Fruit fly (Drosophila melanogaster) whole organism, embryonic: ENCODE data around the gene CG8419.

Source experiments
- Bgb ChIP-seq: fragments of 200-800 bp; sonication (Bioruptor generic); IDR thresholded peaks from 2 replicates; pipeline ENCODE4 v1.3.6; 2022; ENCODE audit warnings: missing biosample characterization, missing genetic modification characterization; ENCODE audit not compliant: partially characterized antibody
- Blimp-1 ChIP-seq: fragments of 200-800 bp; sonication (Bioruptor generic); optimal IDR thresholded peaks from 3 replicates; lab custom pipeline; 2018; ENCODE audit warnings: missing biosample characterization, missing genetic modification characterization, mild to moderate bottlenecking, moderate library complexity, missing genetic modification reagents
- CG10654 ChIP-seq: fragments of 200-800 bp; sonication (Bioruptor generic); optimal IDR thresholded peaks from 2 replicates; lab custom pipeline; 2016; ENCODE audit warnings: missing biosample characterization, missing genetic modification characterization
- CG11504 ChIP-seq: fragments of 200-800 bp; sonication (Bioruptor generic); optimal IDR thresholded peaks from 3 replicates; lab custom pipeline; 2019; ENCODE audit warnings: missing biosample characterization, mild to moderate bottlenecking, missing genetic modification characterization, moderate library complexity
- CG15479 ChIP-seq: fragments of 200-800 bp; sonication (Bioruptor generic); optimal IDR thresholded peaks from 3 replicates; lab custom pipeline; 2019; ENCODE audit warnings: missing biosample characterization, mild to moderate bottlenecking, missing genetic modification characterization, moderate library complexity
- CG15514 ChIP-seq: fragments of 200-800 bp; sonication (Bioruptor generic); optimal IDR thresholded peaks from 3 replicates; lab custom pipeline; 2017; ENCODE audit warnings: missing biosample characterization, missing genetic modification characterization, mild to moderate bottlenecking, moderate library complexity, missing genetic modification reagents
- CG17568 ChIP-seq: fragments of 200-800 bp; sonication (Bioruptor generic); optimal IDR thresholded peaks from 2 replicates; lab custom pipeline; 2018; ENCODE audit warnings: missing biosample characterization, mild to moderate bottlenecking, missing genetic modification characterization, moderate library complexity
- CG31441 ChIP-seq: fragments of 200-800 bp; sonication (Bioruptor generic); IDR thresholded peaks from 2 replicates; pipeline ENCODE4 v1.3.6; 2022; ENCODE audit warnings: missing biosample characterization, missing genetic modification characterization
- CG43689 ChIP-seq: fragments of 200-800 bp; sonication (Bioruptor generic); IDR thresholded peaks from 2 replicates; pipeline ENCODE4 v1.3.6; 2022; ENCODE audit warnings: missing biosample characterization, missing genetic modification characterization
- CG6854 ChIP-seq: fragments of 200-800 bp; sonication (Bioruptor generic); optimal IDR thresholded peaks from 3 replicates; lab custom pipeline; 2017; ENCODE audit warnings: missing biosample characterization, mild to moderate bottlenecking, missing genetic modification characterization
- CG7357 ChIP-seq: fragments of 200-800 bp; sonication (Bioruptor generic); IDR thresholded peaks from 3 replicates; pipeline ENCODE4 v1.3.6; 2022; ENCODE audit warnings: missing biosample characterization, missing genetic modification characterization
- CG8924 ChIP-seq: fragments of 200-800 bp; optimal IDR thresholded peaks from 3 replicates; lab custom pipeline; 2019; ENCODE audit warnings: missing biosample characterization, mild to moderate bottlenecking, missing genetic modification characterization, moderate library complexity
- CG9797 ChIP-seq: fragments of 200-800 bp; sonication (Bioruptor generic); optimal IDR thresholded peaks from 3 replicates; lab custom pipeline; 2018; ENCODE audit warnings: missing biosample characterization, mild to moderate bottlenecking, missing genetic modification characterization
- CTCF ChIP-seq: fragments of 200-800 bp; sonication (Bioruptor generic); optimal IDR thresholded peaks from 2 replicates; lab custom pipeline; 2017; ENCODE audit warnings: missing biosample characterization, mild to moderate bottlenecking, missing genetic modification characterization, moderate library complexity
- D ChIP-seq, 2 experiments: fragments of 200-800 bp in 1 of 2; fragments of >200 bp in 1 of 2; sonication (Bioruptor generic) in 1 of 2; optimal IDR thresholded peaks; 2 replicates in 1 of 2; 3 replicates in 1 of 2; lab custom pipeline; 2017; ENCODE audit warnings: mild to moderate bottlenecking in 1 of 2, missing biosample characterization in 1 of 2, missing genetic modification characterization in 1 of 2, missing genetic modification reagents in 1 of 2
- H2.0 ChIP-seq: fragments of 200-800 bp; sonication (Bioruptor generic); IDR thresholded peaks from 2 replicates; pipeline ENCODE4 v1.3.6; 2022; ENCODE audit warnings: missing biosample characterization, missing genetic modification characterization
- Hey ChIP-seq: fragments of 200-800 bp; sonication (Bioruptor generic); optimal IDR thresholded peaks from 3 replicates; lab custom pipeline; 2018; ENCODE audit warnings: missing biosample characterization, mild to moderate bottlenecking, missing genetic modification characterization
- Hr78 ChIP-seq, 2 experiments: fragments of 200-800 bp in 1 of 2; fragments of >200 bp in 1 of 2; sonication (Bioruptor generic) in 1 of 2; optimal IDR thresholded peaks; 2 replicates each; lab custom pipeline; 2017 to 2019; ENCODE audit warnings: missing biosample characterization in 2 of 2, missing genetic modification characterization in 2 of 2, mild to moderate bottlenecking in 1 of 2, moderate library complexity in 1 of 2
- Lhr ChIP-seq: fragments of 200-800 bp; sonication (Bioruptor generic); optimal IDR thresholded peaks from 3 replicates; lab custom pipeline; 2017; ENCODE audit warnings: mild to moderate bottlenecking, missing biosample characterization, missing genetic modification reagents, missing genetic modification characterization
- Nf-YA ChIP-seq: fragments of 200-800 bp; sonication (Bioruptor generic); IDR thresholded peaks from 2 replicates; pipeline ENCODE4 v1.3.6; 2022; ENCODE audit warnings: missing biosample characterization, missing genetic modification characterization
- Oaz ChIP-seq: fragments of 200-800 bp; sonication (Bioruptor generic); IDR thresholded peaks from 2 replicates; pipeline ENCODE4 v1.3.6; 2022; ENCODE audit warnings: missing biosample characterization, missing genetic modification characterization
- PHDP ChIP-seq: fragments of 200-800 bp; sonication (Bioruptor generic); optimal IDR thresholded peaks from 3 replicates; lab custom pipeline; 2018; ENCODE audit warnings: missing biosample characterization, mild to moderate bottlenecking, missing genetic modification characterization, moderate library complexity
- Taf1 ChIP-seq: fragments of 200-800 bp; sonication (Bioruptor generic); IDR thresholded peaks from 2 replicates; pipeline ENCODE4 v1.3.6; 2022; ENCODE audit warnings: missing biosample characterization, missing genetic modification characterization
- caup ChIP-seq: fragments of 200-800 bp; sonication (Bioruptor generic); optimal IDR thresholded peaks from 3 replicates; lab custom pipeline; 2017; ENCODE audit warnings: missing biosample characterization, mild to moderate bottlenecking, missing genetic modification characterization, moderate library complexity; ENCODE audit not compliant: severe bottlenecking
- corto ChIP-seq: fragments of 200-800 bp; sonication (Bioruptor generic); optimal IDR thresholded peaks from 2 replicates; lab custom pipeline; 2016; ENCODE audit warnings: missing biosample characterization, mild to moderate bottlenecking, missing genetic modification characterization, moderate library complexity
- dm ChIP-seq: fragments of 200-800 bp; sonication (Bioruptor generic); optimal IDR thresholded peaks from 3 replicates; lab custom pipeline; 2016; ENCODE audit warnings: missing biosample characterization, missing genetic modification characterization
- dmrt99B ChIP-seq: fragments of 200-800 bp; sonication (Bioruptor generic); optimal IDR thresholded peaks from 2 replicates; lab custom pipeline; 2018; ENCODE audit warnings: missing biosample characterization, mild to moderate bottlenecking, missing genetic modification characterization, moderate library complexity
- dysf ChIP-seq: fragments of 200-800 bp; sonication (Bioruptor generic); IDR thresholded peaks from 3 replicates; pipeline ENCODE4 v1.3.6; 2022; ENCODE audit warnings: missing biosample characterization, missing genetic modification characterization
- gcm ChIP-seq: fragments of 200-800 bp; sonication (Bioruptor generic); optimal IDR thresholded peaks from 2 replicates; lab custom pipeline; 2019; ENCODE audit warnings: missing biosample characterization, mild to moderate bottlenecking, missing genetic modification characterization, moderate library complexity
- gcm2 ChIP-seq: fragments of 200-800 bp; sonication (Bioruptor generic); optimal IDR thresholded peaks from 2 replicates; lab custom pipeline; 2016; ENCODE audit warnings: missing biosample characterization, missing genetic modification characterization
- kni ChIP-seq: fragments of 200-800 bp; sonication (Bioruptor generic); optimal IDR thresholded peaks from 3 replicates; lab custom pipeline; 2017; ENCODE audit warnings: mild to moderate bottlenecking, missing biosample characterization, missing genetic modification reagents, missing genetic modification characterization
- lab ChIP-seq: fragments of 200-800 bp; sonication (Bioruptor generic); optimal IDR thresholded peaks from 3 replicates; lab custom pipeline; 2017; ENCODE audit warnings: missing biosample characterization, missing genetic modification characterization, mild to moderate bottlenecking, moderate library complexity, missing genetic modification reagents
- mam ChIP-seq: fragments of 200-800 bp; sonication (Bioruptor generic); optimal IDR thresholded peaks from 3 replicates; lab custom pipeline; 2016; ENCODE audit warnings: missing biosample characterization, missing genetic modification characterization
- pfk ChIP-seq: fragments of 200-800 bp; sonication (Bioruptor generic); optimal IDR thresholded peaks from 2 replicates; lab custom pipeline; 2018; ENCODE audit warnings: missing biosample characterization, mild to moderate bottlenecking, missing genetic modification characterization, moderate library complexity
- phol ChIP-seq: fragments of 200-800 bp; sonication (Bioruptor generic); optimal IDR thresholded peaks from 3 replicates; lab custom pipeline; 2018; ENCODE audit warnings: missing biosample characterization, mild to moderate bottlenecking, missing genetic modification characterization, moderate library complexity
- pita ChIP-seq: fragments of 200-800 bp; sonication (Bioruptor generic); optimal IDR thresholded peaks from 2 replicates; lab custom pipeline; 2017; ENCODE audit warnings: missing biosample characterization, mild to moderate bottlenecking, missing genetic modification characterization
- run ChIP-seq: fragments of 200-800 bp; sonication (Bioruptor generic); optimal IDR thresholded peaks from 3 replicates; lab custom pipeline; 2018; ENCODE audit warnings: missing biosample characterization, mild to moderate bottlenecking, missing genetic modification characterization
- scrt ChIP-seq: fragments of 200-800 bp; sonication (Bioruptor generic); optimal IDR thresholded peaks from 2 replicates; lab custom pipeline; 2018; ENCODE audit warnings: missing biosample characterization, mild to moderate bottlenecking, missing genetic modification characterization, moderate library complexity
- sens-2 ChIP-seq: fragments of 200-800 bp; sonication (Bioruptor generic); IDR thresholded peaks from 2 replicates; pipeline ENCODE4 v1.3.6; 2022; ENCODE audit warnings: missing biosample characterization, missing genetic modification characterization
- sob ChIP-seq: fragments of 200-800 bp; sonication (Bioruptor generic); IDR thresholded peaks from 2 replicates; pipeline ENCODE4 v1.3.6; 2022; ENCODE audit warnings: missing biosample characterization, missing genetic modification characterization
- tin ChIP-seq: fragments of 200-800 bp; sonication (Bioruptor generic); optimal IDR thresholded peaks from 3 replicates; lab custom pipeline; 2016; ENCODE audit warnings: missing biosample characterization, missing genetic modification characterization
- toy ChIP-seq: fragments of 200-800 bp; sonication (Bioruptor generic); IDR thresholded peaks from 2 replicates; pipeline ENCODE4 v1.3.6; 2022; ENCODE audit warnings: missing biosample characterization, missing genetic modification characterization
- twi ChIP-seq: fragments of 200-800 bp; optimal IDR thresholded peaks from 2 replicates; lab custom pipeline; 2019; ENCODE audit warnings: missing biosample characterization, mild to moderate bottlenecking, missing genetic modification characterization, moderate library complexity
- tx ChIP-seq: fragments of 200-800 bp; sonication (Bioruptor generic); optimal IDR thresholded peaks from 2 replicates; lab custom pipeline; 2016; ENCODE audit warnings: missing biosample characterization, missing genetic modification characterization
- vvl ChIP-seq: fragments of 200-800 bp; sonication (Bioruptor generic); IDR thresholded peaks from 2 replicates; pipeline ENCODE4 v1.3.6; 2022; ENCODE audit warnings: missing biosample characterization, missing genetic modification characterization
- zfh1 ChIP-seq: fragments of 200-800 bp; sonication (Bioruptor generic); IDR thresholded peaks from 3 replicates; pipeline ENCODE4 v1.3.6; 2022; ENCODE audit warnings: missing biosample characterization, missing genetic modification characterization

Gene CG8419

DNA sequence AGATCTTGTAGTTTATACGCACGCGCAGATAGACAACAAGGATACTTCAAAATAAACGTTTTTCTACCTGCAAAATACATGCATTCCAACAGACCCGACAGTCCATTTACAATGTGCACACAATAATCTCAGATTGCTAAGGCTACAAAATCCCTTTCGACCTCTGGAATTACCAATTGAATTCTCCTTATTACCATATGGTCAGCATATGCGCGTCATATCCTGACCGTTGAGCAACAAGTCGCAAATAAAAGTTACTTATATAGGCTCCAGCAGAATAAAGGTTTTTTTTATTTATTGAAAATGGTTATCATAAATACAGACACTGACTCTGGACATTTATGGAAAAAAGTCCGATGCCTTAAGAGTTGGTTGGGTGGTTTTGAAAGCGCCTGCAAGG lies 3.4 kb downstream of the CG8419 start:
- peak; percentile 95 for TF ChIP-seq twi (tag; lab: Kevin White, UChicago)
- TF ChIP-seq CG31441: no peak
- peak; percentile 21 for TF ChIP-seq CG15479 (GFP tag; lab: Kevin White, UChicago)

DNA sequence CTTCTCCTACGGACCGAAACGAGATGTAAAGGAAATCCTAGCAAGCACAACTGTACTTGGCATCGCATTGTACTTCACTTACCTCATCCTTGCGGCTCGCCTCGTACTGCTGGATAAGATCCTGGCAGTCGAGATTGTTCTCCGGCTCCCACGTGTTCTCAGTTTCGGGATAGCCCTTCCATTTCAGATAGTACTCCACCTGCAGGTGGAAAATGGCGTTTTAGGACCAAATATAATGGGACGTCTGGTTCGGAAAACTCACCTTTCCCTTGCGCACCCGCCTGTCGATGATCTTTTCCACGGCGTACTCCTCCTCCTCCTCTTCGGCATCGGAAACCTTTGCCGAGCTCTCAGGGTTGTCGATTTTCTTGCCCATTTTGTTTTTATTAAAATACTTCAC lies 4.5 kb downstream of the CG8419 start:
- TF ChIP-seq Nf-YA (GFP tag; lab: Robert Waterston, UW) (0 out of 2 replicates have a peak, but pooled peaks have one; percentile 2), D (optimal IDR thresholded peaks at IDR 0.05; lab: Kevin White, UChicago) (peak; percentile 19), D (GFP tag; optimal IDR thresholded peaks at IDR 0.05; lab: Kevin White, UChicago) (no peak), kni (GFP tag; lab: Kevin White, UChicago) (no peak), CTCF (peak; percentile 66), CG15514 (GFP tag; lab: Kevin White, UChicago) (no peak), zfh1 (GFP tag; lab: Robert Waterston, UW) (0 out of 3 replicates have a peak, but pooled peaks have one; percentile 11)

DNA sequence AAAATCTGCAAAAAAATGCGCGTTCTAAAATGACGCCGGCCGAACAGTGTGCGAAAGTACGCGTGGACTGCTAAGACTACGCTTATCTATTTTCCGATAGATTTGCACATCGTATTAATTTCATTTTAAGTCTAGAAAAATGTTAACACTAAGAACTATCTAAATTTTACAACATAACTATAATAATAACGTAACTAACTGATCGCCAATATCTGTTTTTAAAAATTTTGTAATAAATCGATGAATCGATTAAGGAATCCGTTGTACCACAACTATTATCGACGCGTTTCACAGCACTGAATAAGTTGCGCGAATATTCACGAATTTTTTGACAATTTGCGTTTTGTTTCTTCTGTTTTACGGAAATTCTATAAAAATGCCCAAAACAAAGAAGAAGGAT lies 5.1 kb downstream of the CG8419 start, which contains the start of gene Ssb-c31a:
Ssb-c31a (plus strand) TSS at position 278 of the 400 bp plus-strand sequence.
- TF ChIP-seq corto (GFP tag; lab: Kevin White, UChicago) (no peak), CG17568 (GFP tag; lab: Kevin White, UChicago) (no peak), caup (GFP tag; lab: Kevin White, UChicago) (peak; percentile 47), sens-2 (GFP tag; lab: Robert Waterston, UW) (no peak), twi (tag; lab: Kevin White, UChicago) (peak; percentile 46), toy (GFP tag; lab: Robert Waterston, UW) (no peak), gcm2 (GFP tag; lab: Kevin White, UChicago) (no peak), pita (GFP tag; lab: Kevin White, UChicago) (no peak), CG10654 (peak; percentile 6), tx (GFP tag; lab: Kevin White, UChicago) (peak; percentile 20), Oaz (no peak), phol (tag; lab: Kevin White, UChicago) (peak; percentile 73), dmrt99B (tag; lab: Kevin White, UChicago) (peak; percentile 33), Taf1 (GFP tag; lab: Robert Waterston, UW) (no peak), Bgb (GFP tag; lab: Robert Waterston, UW) (peak; percentile 66), Hr78 (GFP tag; optimal IDR thresholded peaks at IDR 0.05; lab: Kevin White, UChicago) (no peak), Blimp-1 (GFP tag; lab: Kevin White, UChicago) (peak; percentile 30), mam (peak; percentile 69), CG6854 (no peak), CG43689 (GFP tag; lab: Robert Waterston, UW) (no peak), CG11504 (tag; lab: Kevin White, UChicago) (peak; percentile 54), vvl (no peak; the same call in 1 of the 2 replicates), sob (GFP tag; lab: Robert Waterston, UW) (peak; percentile 81), dm (peak; percentile 20), Hey (no peak), run (tag; lab: Kevin White, UChicago) (no peak), lab (GFP tag; lab: Kevin White, UChicago) (peak; percentile 48), scrt (GFP tag; lab: Kevin White, UChicago) (peak; percentile 6), dysf (GFP tag; lab: Robert Waterston, UW) (peak; percentile 28; the same call in 1 of the 3 replicates), pfk (GFP tag; lab: Kevin White, UChicago) (no peak), tin (GFP tag; lab: Kevin White, UChicago) (peak; percentile 59), gcm (GFP tag; lab: Kevin White, UChicago) (no peak), CG8924 (tag; lab: Kevin White, UChicago) (peak; percentile 23), Lhr (GFP tag; lab: Kevin White, UChicago) (no peak), CG9797 (peak; percentile 15), H2.0 (no peak), zfh1 (GFP tag; lab: Robert Waterston, UW) (peak; percentile 9; the same call in 1 of the 3 replicates), PHDP (tag; lab: Kevin White, UChicago) (peak; percentile 43), CG7357 (GFP tag; lab: Robert Waterston, UW) (no peak)
